Worm (Caenorhabditis elegans) whole organism, L4 larva: ENCODE data around the gene F44G4.7.

Experiments used
- F37D6.2 ChIP-seq: sonication (generic microtip); optimal IDR thresholded peaks from 2 replicates; lab custom pipeline; 2016; ENCODE audit warnings: mild to moderate bottlenecking, missing genetic modification characterization, missing compliant biosample characterization
- F44E2.7 ChIP-seq: fragments of 200-800 bp; sonication (Bioruptor generic); IDR thresholded peaks from 2 replicates; pipeline ENCODE4 v2.1.2; 2022; ENCODE audit warnings: missing genetic modification characterization, missing compliant biosample characterization
- F49E8.2 ChIP-seq: sonication (generic microtip); optimal IDR thresholded peaks from 2 replicates; lab custom pipeline; 2016; ENCODE audit warnings: missing compliant biosample characterization, mild to moderate bottlenecking, missing genetic modification characterization, borderline replicate concordance
- R02D3.7 ChIP-seq: fragments of 150-350 bp; sonication (generic microtip); optimal IDR thresholded peaks from 3 replicates; lab custom pipeline; 2014; ENCODE audit warnings: missing biosample characterization, missing genetic modification characterization
- Y75B8A.6 ChIP-seq: fragments of 200-800 bp; sonication (Bioruptor generic); IDR thresholded peaks from 2 replicates; pipeline ENCODE4 v1.3.6; 2022; ENCODE audit warnings: missing genetic modification reagents, missing genetic modification characterization, missing compliant biosample characterization
- ZK546.5 ChIP-seq, 2 experiments: sonication (generic microtip); optimal IDR thresholded peaks; 2 replicates each; lab custom pipeline; 2017; ENCODE audit warnings: missing biosample characterization in 2 of 2, missing genetic modification characterization in 2 of 2
- aha-1 ChIP-seq: fragments of 150-350 bp; peaks from one replicate; lab custom pipeline; 2014; ENCODE audit warnings: missing biosample characterization, missing genetic modification characterization
- ceh-20 ChIP-seq: fragments of 200-800 bp; sonication (Bioruptor generic); IDR thresholded peaks from 2 replicates; pipeline ENCODE4 v1.3.6; 2022; ENCODE audit warnings: missing genetic modification reagents, missing genetic modification characterization, missing compliant biosample characterization
- ceh-32 ChIP-seq: sonication (generic microtip); optimal IDR thresholded peaks from 2 replicates; lab custom pipeline; 2016; ENCODE audit warnings: mild to moderate bottlenecking, missing genetic modification characterization, missing compliant biosample characterization; ENCODE audit not compliant: poor library complexity
- ces-1 ChIP-seq: fragments of 150-350 bp; sonication (generic microtip); optimal IDR thresholded peaks from 4 replicates; lab custom pipeline; 2014; ENCODE audit warnings: missing biosample characterization, missing genetic modification reagents, missing genetic modification characterization
- daf-19 ChIP-seq: fragments of 200-800 bp; sonication (Bioruptor generic); conservative IDR thresholded peaks from 2 replicates; pipeline ENCODE4 v1.3.6; 2022; ENCODE audit warnings: missing genetic modification characterization, missing compliant biosample characterization
- daf-8 ChIP-seq: fragments of 200-800 bp; sonication (Bioruptor generic); IDR thresholded peaks from 2 replicates; pipeline ENCODE4 v1.3.6; 2022; ENCODE audit warnings: missing genetic modification characterization, missing compliant biosample characterization
- dmd-6 ChIP-seq: fragments of 200-800 bp; sonication (Bioruptor generic); IDR thresholded peaks from 2 replicates; pipeline ENCODE4 v1.3.6; 2022; ENCODE audit warnings: missing genetic modification reagents, missing genetic modification characterization, missing compliant biosample characterization
- dmd-8 ChIP-seq: fragments of 200-800 bp; sonication (Bioruptor generic); IDR thresholded peaks from 2 replicates; pipeline ENCODE4 v1.3.6; 2022; ENCODE audit warnings: missing genetic modification characterization, missing compliant biosample characterization
- dmd-9 ChIP-seq: fragments of 200-800 bp; sonication (Bioruptor generic); IDR thresholded peaks from 2 replicates; pipeline ENCODE4 v1.3.6; 2022; ENCODE audit warnings: missing genetic modification reagents, missing genetic modification characterization, missing compliant biosample characterization
- fos-1 ChIP-seq: fragments of 150-350 bp; optimal IDR thresholded peaks from 2 replicates; lab custom pipeline; 2014; ENCODE audit warnings: missing biosample characterization, missing genetic modification characterization
- hlh-30 ChIP-seq: sonication (generic microtip); optimal IDR thresholded peaks from 2 replicates; lab custom pipeline; 2017; ENCODE audit warnings: antibody characterized with exemption, mild to moderate bottlenecking, missing genetic modification characterization, missing compliant biosample characterization; ENCODE audit not compliant: insufficient read depth
- hmg-1.1 ChIP-seq: fragments of 200-800 bp; sonication (Bioruptor generic); IDR thresholded peaks from 2 replicates; pipeline ENCODE4 v1.3.6; 2022; ENCODE audit warnings: missing genetic modification reagents, missing genetic modification characterization, missing compliant biosample characterization
- lin-13 ChIP-seq: fragments of 150-350 bp; optimal IDR thresholded peaks from 2 replicates; lab custom pipeline; 2014; ENCODE audit warnings: missing biosample characterization, missing genetic modification reagents, missing genetic modification characterization
- lin-29 ChIP-seq: fragments of 200-800 bp; sonication (Bioruptor generic); IDR thresholded peaks from 2 replicates; pipeline ENCODE4 v1.3.6; 2022; ENCODE audit warnings: missing genetic modification reagents, missing genetic modification characterization, missing compliant biosample characterization
- lin-38 ChIP-seq: fragments of 200-800 bp; sonication (Bioruptor generic); IDR thresholded peaks from 2 replicates; pipeline ENCODE4 v1.3.6; 2022; ENCODE audit warnings: missing genetic modification reagents, missing genetic modification characterization, missing compliant biosample characterization
- lin-39 ChIP-seq: fragments of 150-350 bp; optimal IDR thresholded peaks from 2 replicates; lab custom pipeline; 2014; ENCODE audit warnings: missing biosample characterization, missing genetic modification reagents, missing genetic modification characterization
- mes-2 ChIP-seq: sonication (generic microtip); optimal IDR thresholded peaks from 2 replicates; lab custom pipeline; 2016; ENCODE audit warnings: missing genotype, mild to moderate bottlenecking, missing genetic modification characterization, missing compliant biosample characterization; ENCODE audit not compliant: poor library complexity, severe bottlenecking
- nhr-10 ChIP-seq: fragments of 150-350 bp; optimal IDR thresholded peaks from 2 replicates; lab custom pipeline; 2014; ENCODE audit warnings: missing biosample characterization, missing genetic modification characterization
- nhr-102 ChIP-seq: sonication (generic microtip); optimal IDR thresholded peaks from 2 replicates; lab custom pipeline; 2016; ENCODE audit warnings: mild to moderate bottlenecking, missing genetic modification characterization, moderate library complexity, missing compliant biosample characterization
- nhr-76 ChIP-seq: fragments of 150-350 bp; optimal IDR thresholded peaks from 2 replicates; lab custom pipeline; 2014; ENCODE audit warnings: missing biosample characterization, missing genetic modification characterization
- pha-4 ChIP-seq, 2 experiments: fragments of 150-350 bp in 1 of 2; fragments of 200-800 bp in 1 of 2; sonication (Bioruptor generic) in 1 of 2; IDR thresholded peaks in 1 of 2; optimal IDR thresholded peaks in 1 of 2; 2 replicates each; pipeline versions ENCODE4 v1.3.6 to Lab custom; 2014 to 2022; ENCODE audit warnings: missing genetic modification characterization in 2 of 2, missing genetic modification reagents in 2 of 2, missing biosample characterization in 1 of 2, missing compliant biosample characterization in 1 of 2
- php-3 ChIP-seq: fragments of 200-800 bp; sonication (Bioruptor generic); IDR thresholded peaks from 2 replicates; pipeline ENCODE4 v1.3.6; 2022; ENCODE audit warnings: missing genetic modification reagents, missing genetic modification characterization, missing compliant biosample characterization
- pqm-1 ChIP-seq: sonication (generic microtip); optimal IDR thresholded peaks from 2 replicates; lab custom pipeline; 2017; ENCODE audit warnings: missing biosample characterization, missing genetic modification characterization
- set-16 ChIP-seq: fragments of 200-800 bp; sonication (Bioruptor generic); IDR thresholded peaks from 2 replicates; pipeline ENCODE4 v1.3.6; 2022; ENCODE audit warnings: missing genetic modification reagents, missing genetic modification characterization, missing compliant biosample characterization
- snpc-4 ChIP-seq: fragments of 150-350 bp; optimal IDR thresholded peaks from 2 replicates; lab custom pipeline; 2014; ENCODE audit warnings: missing biosample characterization, missing genetic modification characterization
- spr-1 ChIP-seq: sonication (generic microtip); optimal IDR thresholded peaks from 2 replicates; lab custom pipeline; 2016; ENCODE audit warnings: mild to moderate bottlenecking, missing genetic modification characterization, missing compliant biosample characterization
- spr-3 ChIP-seq: fragments of 200-800 bp; sonication (Bioruptor generic); optimal IDR thresholded peaks from 2 replicates; lab custom pipeline; 2018; ENCODE audit warnings: mild to moderate bottlenecking, missing genetic modification characterization, missing compliant biosample characterization
- tag-97 ChIP-seq: fragments of 200-800 bp; sonication (Bioruptor generic); IDR thresholded peaks from 2 replicates; pipeline ENCODE4 v1.3.6; 2022; ENCODE audit warnings: missing genetic modification characterization, missing compliant biosample characterization
- unc-39 ChIP-seq: sonication (generic microtip); optimal IDR thresholded peaks from 2 replicates; lab custom pipeline; 2017; ENCODE audit warnings: missing biosample characterization, missing genetic modification characterization
- unc-62 ChIP-seq, 3 experiments: fragments of 150-350 bp in 1 of 3; sonication (generic microtip); optimal IDR thresholded peaks in 2 of 3; peaks in 1 of 3; 1 replicate in 1 of 3; 2 replicates in 2 of 3; lab custom pipeline; 2014 to 2017; ENCODE audit warnings: missing biosample characterization in 3 of 3, missing genetic modification characterization in 3 of 3, missing genetic modification reagents in 3 of 3, missing genotype in 1 of 3
- vab-7 ChIP-seq: fragments of 200-800 bp; sonication (Bioruptor generic); IDR thresholded peaks from 2 replicates; pipeline ENCODE4 v1.3.6; 2022; ENCODE audit warnings: missing genetic modification reagents, missing genetic modification characterization, missing compliant biosample characterization
- zag-1 ChIP-seq: fragments of 150-350 bp; optimal IDR thresholded peaks from 2 replicates; lab custom pipeline; 2014; ENCODE audit warnings: missing biosample characterization, missing genetic modification characterization

F44G4.7 gene

ce11 chrII:9026348-9026747, 21.4 kb upstream of the F44G4.7 start:
- TF ChIP-seq lin-29 (no peak), unc-62 (GFP tag; optimal IDR thresholded peaks at IDR 0.05 in 1 of 2; lab: Kevin White, UChicago) (peak in 1 of 2 experiments; percentile 23), unc-62 (tag; optimal IDR thresholded peaks at IDR 0.05; lab: Kevin White, UChicago) (no peak), lin-38 (no peak), set-16 (GFP tag; lab: Robert Waterston, UW) (no peak), zag-1 (tag; lab: Kevin White, UChicago) (no peak)

- TF ChIP-seq ZK546.5 (tag; optimal IDR thresholded peaks at IDR 0.05; lab: Kevin White, UChicago) (no peak), F37D6.2 (tag; lab: Kevin White, UChicago) (no peak), unc-62 (GFP tag; optimal IDR thresholded peaks at IDR 0.05 in 1 of 2; lab: Kevin White, UChicago) (peak in 1 of 2 experiments; percentile 40), unc-62 (tag; optimal IDR thresholded peaks at IDR 0.05; lab: Kevin White, UChicago) (no peak), aha-1 (tag; lab: Kevin White, UChicago) (peak; percentile 93)
Observed at ce11 chrII:9024312-9024711, 19.3 kb upstream of the F44G4.7 start.

- TF ChIP-seq unc-62 (GFP tag; optimal IDR thresholded peaks at IDR 0.05 in 1 of 2; lab: Kevin White, UChicago) (peak in 1 of 2 experiments; percentile 96), unc-62 (tag; optimal IDR thresholded peaks at IDR 0.05; lab: Kevin White, UChicago) (no peak), spr-1 (tag; lab: Kevin White, UChicago) (no peak)
Observed at ce11 chrII:9021625-9022024, 16.7 kb upstream of the F44G4.7 start.

- TF ChIP-seq nhr-76 (tag; lab: Kevin White, UChicago) (no peak), zag-1 (tag; lab: Kevin White, UChicago) (no peak), Y75B8A.6 (GFP tag; lab: Robert Waterston, UW) (no peak), vab-7 (GFP tag; lab: Robert Waterston, UW) (no peak), daf-8 (GFP tag; lab: Robert Waterston, UW) (no peak), snpc-4 (tag; lab: Kevin White, UChicago) (no peak), daf-19 (GFP tag; lab: Robert Waterston, UW) (no peak), nhr-102 (tag; lab: Kevin White, UChicago) (no peak)
Observed at ce11 chrII:9019704-9020103, 14.7 kb upstream of the F44G4.7 start, which contains the start of gene dep-1. TSS of gene dep-1 (minus strand) at chrII:9019798.

- peak in 1 of 2 experiments; percentile 91 for TF ChIP-seq unc-62 (GFP tag; optimal IDR thresholded peaks at IDR 0.05 in 1 of 2; lab: Kevin White, UChicago)
- TF ChIP-seq unc-62 (tag; optimal IDR thresholded peaks at IDR 0.05; lab: Kevin White, UChicago) = no peak
- TF ChIP-seq F49E8.2 (tag; lab: Kevin White, UChicago) = no peak
- no peak for TF ChIP-seq dmd-9 (GFP tag; lab: Robert Waterston, UW)
Observed at ce11 chrII:9017628-9018027, 12.7 kb upstream of the F44G4.7 start.

- TF ChIP-seq php-3 = no peak
- TF ChIP-seq hlh-30 (tag; lab: Kevin White, UChicago) = peak; percentile 12
- TF ChIP-seq pqm-1 (tag; lab: Kevin White, UChicago) = peak; percentile 10
- 0 out of 2 replicates have a peak, but pooled peaks have one; percentile 20 for TF ChIP-seq dmd-6 (GFP tag; lab: Robert Waterston, UW)
- no peak for TF ChIP-seq F44E2.7
- TF ChIP-seq nhr-10 = no peak
- TF ChIP-seq hmg-1.1 = no peak
- TF ChIP-seq ceh-32 = no peak
- no peak for TF ChIP-seq lin-13
- peak; percentile 59 for TF ChIP-seq aha-1 (tag; lab: Kevin White, UChicago)
Observed at ce11 chrII:9014877-9015505, 10.0 kb upstream of the F44G4.7 start.

- no peak for TF ChIP-seq R02D3.7 (tag; lab: Kevin White, UChicago)
- TF ChIP-seq fos-1 = no peak
- no peak for TF ChIP-seq daf-8 (GFP tag; lab: Robert Waterston, UW)
- no peak for TF ChIP-seq pha-4 (GFP tag; IDR thresholded peaks at IDR 0.05; lab: Robert Waterston, UW)
- no peak for TF ChIP-seq pha-4 (tag; optimal IDR thresholded peaks at IDR 0.05; lab: Kevin White, UChicago)
- TF ChIP-seq dmd-8 (GFP tag; lab: Robert Waterston, UW) = no peak
- no peak for TF ChIP-seq ces-1 (GFP tag; lab: Kevin White, UChicago)
- TF ChIP-seq mes-2 = no peak
- no peak for TF ChIP-seq pqm-1 (tag; lab: Kevin White, UChicago)
- TF ChIP-seq unc-39 (tag; lab: Kevin White, UChicago) = no peak
- no peak for TF ChIP-seq spr-3
- no peak for TF ChIP-seq ceh-20 (GFP tag; lab: Robert Waterston, UW)
- no peak for TF ChIP-seq lin-39 (tag; lab: Kevin White, UChicago)
- TF ChIP-seq tag-97 = no peak
Observed at ce11 chrII:9014188-9014587, 9.2 kb upstream of the F44G4.7 start.
